Fruit fly (Drosophila melanogaster) S2 (cell line): ENCODE measurements around the gene CG11560.

Experiments
- CG8478 ChIP-seq: fragments of >200 bp; optimal IDR thresholded peaks from 2 replicates; lab custom pipeline; 2018
- CTCF ChIP-seq, 2 experiments: fragments of >200 bp; optimal IDR thresholded peaks; 2 replicates each; lab custom pipeline; 2018

- TF ChIP-seq CG8478 (no peak), CTCF (optimal IDR thresholded peaks at IDR 0.05; lab: Kevin White, UChicago) (no peak)
Measured at dm6 chr3L:12122891-12123290, 3.1 kb downstream of the CG11560 start.
